Worm (Caenorhabditis elegans): ENCODE measurements around the gene nas-9.
A peak's percentile ranks its signal among the peaks of the same experiment; 100 is the strongest.

DNA sequence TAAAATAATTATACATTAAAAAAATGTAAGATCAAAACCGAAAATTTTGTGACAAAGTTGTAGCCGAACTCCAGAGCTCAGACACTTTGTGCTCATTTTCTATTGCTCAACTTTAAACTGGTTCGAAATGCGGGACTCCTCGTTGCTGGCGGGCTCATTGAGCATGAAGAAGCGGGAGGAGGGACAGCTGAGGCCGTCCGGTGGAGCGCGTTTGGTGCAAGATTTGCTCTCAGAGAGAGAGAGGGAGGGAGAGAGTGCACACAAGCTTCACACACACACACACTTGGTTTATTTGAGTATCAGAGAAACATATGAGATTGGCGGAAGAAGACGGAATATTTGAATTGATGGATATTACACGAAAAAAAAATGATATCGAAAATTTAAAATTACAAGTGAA, 29.2 kb downstream of the nas-9 start:
- TF ChIP-seq nhr-85 (tag) (no peak), elt-2 (tag; optimal IDR thresholded peaks at IDR 0.05) (no peak), ces-1 (GFP tag; optimal IDR thresholded peaks at IDR 0.05) (no peak), nhr-76 (tag; optimal IDR thresholded peaks at IDR 0.05) (no peak), elt-3 (tag; optimal IDR thresholded peaks at IDR 0.05) (no peak), mdl-1 (tag; optimal IDR thresholded peaks at IDR 0.05) (no peak), nhr-47 (tag; optimal IDR thresholded peaks at IDR 0.05) (peak; percentile 21), aly-2 (tag; optimal IDR thresholded peaks at IDR 0.05) (peak; percentile 14), hlh-17 (GFP tag; optimal IDR thresholded peaks at IDR 0.05; ENCODE audit: borderline replicate concordance) (no peak), skn-1 (tag; optimal IDR thresholded peaks at IDR 0.05) (peak; percentile 27), fkh-8 (tag; optimal IDR thresholded peaks at IDR 0.05) (peak; percentile 69), nhr-237 (tag; optimal IDR thresholded peaks at IDR 0.05) (no peak), unc-98 (GFP tag; IDR thresholded peaks at IDR 0.05) (no peak), rnt-1 (tag; optimal IDR thresholded peaks at IDR 0.05) (no peak)

Measured in whole organism, L1 larva.